Worm (Caenorhabditis elegans) whole organism, L4 larva: ENCODE measurements around the gene tdp-1.

ENCODE experiments used
- F49E8.2 ChIP-seq: sonication (generic microtip); optimal IDR thresholded peaks from 2 replicates; lab custom pipeline; 2016; ENCODE audit warnings: missing compliant biosample characterization, mild to moderate bottlenecking, missing genetic modification characterization, borderline replicate concordance
- ces-1 ChIP-seq: fragments of 150-350 bp; sonication (generic microtip); optimal IDR thresholded peaks from 4 replicates; lab custom pipeline; 2014; ENCODE audit warnings: missing biosample characterization, missing genetic modification reagents, missing genetic modification characterization
- ctbp-1 ChIP-seq: fragments of 200-800 bp; sonication (Bioruptor generic); IDR thresholded peaks from 2 replicates; pipeline ENCODE4 v1.3.6; 2022; ENCODE audit warnings: missing genetic modification reagents, missing genetic modification characterization, missing compliant biosample characterization
- duxl-1 ChIP-seq: sonication (generic microtip); optimal IDR thresholded peaks from 2 replicates; lab custom pipeline; 2016; ENCODE audit warnings: mild to moderate bottlenecking, missing genetic modification characterization, moderate library complexity, missing compliant biosample characterization; ENCODE audit not compliant: poor library complexity
- fos-1 ChIP-seq: fragments of 150-350 bp; optimal IDR thresholded peaks from 2 replicates; lab custom pipeline; 2014; ENCODE audit warnings: missing biosample characterization, missing genetic modification characterization
- lin-15B ChIP-seq: fragments of 150-350 bp; sonication (generic microtip); optimal IDR thresholded peaks from 3 replicates; lab custom pipeline; 2014; ENCODE audit warnings: missing biosample characterization, missing genetic modification characterization
- mdt-29 ChIP-seq: fragments of 200-800 bp; sonication (Bioruptor generic); IDR thresholded peaks from 2 replicates; pipeline ENCODE4 v1.3.6; 2022; ENCODE audit warnings: missing genetic modification reagents, missing genetic modification characterization, missing compliant biosample characterization
- nhr-10 ChIP-seq: fragments of 150-350 bp; optimal IDR thresholded peaks from 2 replicates; lab custom pipeline; 2014; ENCODE audit warnings: missing biosample characterization, missing genetic modification characterization
- nhr-76 ChIP-seq: fragments of 150-350 bp; optimal IDR thresholded peaks from 2 replicates; lab custom pipeline; 2014; ENCODE audit warnings: missing biosample characterization, missing genetic modification characterization
- pqm-1 ChIP-seq: sonication (generic microtip); optimal IDR thresholded peaks from 2 replicates; lab custom pipeline; 2017; ENCODE audit warnings: missing biosample characterization, missing genetic modification characterization
- zag-1 ChIP-seq: fragments of 150-350 bp; optimal IDR thresholded peaks from 2 replicates; lab custom pipeline; 2014; ENCODE audit warnings: missing biosample characterization, missing genetic modification characterization

DNA sequence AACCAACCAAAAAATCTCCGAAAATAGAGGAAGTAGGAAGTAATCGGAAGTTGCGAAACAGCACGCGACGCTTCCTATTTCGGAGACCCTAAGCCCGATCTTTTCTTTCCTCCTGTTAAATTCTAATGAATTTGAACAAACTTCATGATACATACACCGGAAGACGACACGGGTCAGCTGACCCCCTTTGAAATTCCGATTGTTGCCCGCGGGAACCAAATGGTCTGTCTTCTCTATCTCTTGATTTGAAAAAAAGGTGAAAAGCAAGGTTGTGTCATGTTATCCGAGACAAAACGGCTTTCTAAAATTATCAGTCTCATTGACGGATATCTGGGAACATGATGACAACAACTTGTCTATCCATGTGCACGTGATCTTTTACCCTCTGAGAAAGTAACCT is 38.5 kb upstream of the tdp-1 start:
- TF ChIP-seq ctbp-1: no peak
- TF ChIP-seq fos-1 (tag; lab: Kevin White, UChicago): no peak
- no peak for TF ChIP-seq F49E8.2 (tag; lab: Kevin White, UChicago)
- TF ChIP-seq duxl-1 (tag; lab: Kevin White, UChicago): no peak
- TF ChIP-seq nhr-10: no peak
- TF ChIP-seq nhr-76 (tag; lab: Kevin White, UChicago): no peak
- no peak for TF ChIP-seq mdt-29 (GFP tag; lab: Robert Waterston, UW)
- TF ChIP-seq lin-15B: no peak
- TF ChIP-seq ces-1 (GFP tag; lab: Kevin White, UChicago): no peak
- TF ChIP-seq pqm-1: no peak
- no peak for TF ChIP-seq zag-1 (tag; lab: Kevin White, UChicago)
